Worm (Caenorhabditis elegans): ENCODE results near the gene T25E12.14.

- TF ChIP-seq unc-39 (tag; optimal IDR thresholded peaks at IDR 0.05) (no peak), ces-1 (GFP tag; optimal IDR thresholded peaks at IDR 0.05) (no peak), snpc-4 (tag; optimal IDR thresholded peaks at IDR 0.05) (no peak), lin-13 (tag; optimal IDR thresholded peaks at IDR 0.05) (no peak), lsy-2 (tag; optimal IDR thresholded peaks at IDR 0.05) (no peak), elt-3 (tag; optimal IDR thresholded peaks at IDR 0.05) (no peak), unc-62 (GFP tag; optimal IDR thresholded peaks at IDR 0.05) (no peak)
Observed at ce11 chrV:16699752-16700259, 27.2 kb upstream of the T25E12.14 start, which contains the start of gene Y70C5C.1.
